Worm (Caenorhabditis elegans) whole organism, late embryonic: Measurements from ENCODE around the gene T05A7.1.

Source experiments
- C38D4.7 ChIP-seq: fragments of 200-800 bp; sonication (Bioruptor generic); optimal IDR thresholded peaks from 2 replicates; lab custom pipeline; 2018; ENCODE audit warnings: mild to moderate bottlenecking, missing genetic modification characterization, moderate library complexity, missing compliant biosample characterization
- F13H6.1 ChIP-seq: sonication (generic microtip); optimal IDR thresholded peaks from 2 replicates; lab custom pipeline; 2016; ENCODE audit warnings: missing genetic modification characterization, missing compliant biosample characterization
- K02D7.2 ChIP-seq: sonication (generic microtip); optimal IDR thresholded peaks from 2 replicates; lab custom pipeline; 2017; ENCODE audit warnings: mild to moderate bottlenecking, missing genetic modification characterization, missing compliant biosample characterization
- K09A11.1 ChIP-seq: sonication (generic microtip); optimal IDR thresholded peaks from 2 replicates; lab custom pipeline; 2017; ENCODE audit warnings: antibody characterized with exemption, mild to moderate bottlenecking, missing genetic modification characterization, missing compliant biosample characterization; ENCODE audit not compliant: insufficient read depth
- T23F11.4 ChIP-seq: fragments of 200-800 bp; sonication (Bioruptor generic); optimal IDR thresholded peaks from 2 replicates; lab custom pipeline; 2018; ENCODE audit warnings: mild to moderate bottlenecking, missing genetic modification characterization, missing compliant biosample characterization
- Y22D7AL.16 ChIP-seq: sonication (generic microtip); optimal IDR thresholded peaks from 2 replicates; lab custom pipeline; 2016; ENCODE audit warnings: missing genetic modification characterization, missing compliant biosample characterization
- ahr-1 ChIP-seq: sonication (generic microtip); optimal IDR thresholded peaks from 2 replicates; lab custom pipeline; 2016; ENCODE audit warnings: missing genetic modification characterization, missing compliant biosample characterization
- ceh-14 ChIP-seq: sonication (generic microtip); optimal IDR thresholded peaks from 2 replicates; lab custom pipeline; 2016; ENCODE audit warnings: missing genotype, missing genetic modification characterization, missing compliant biosample characterization
- ceh-18 ChIP-seq: sonication (generic microtip); optimal IDR thresholded peaks from 2 replicates; lab custom pipeline; 2016; ENCODE audit warnings: missing genetic modification characterization, missing compliant biosample characterization
- ceh-24 ChIP-seq: sonication (generic microtip); optimal IDR thresholded peaks from 2 replicates; lab custom pipeline; 2016; ENCODE audit warnings: mild to moderate bottlenecking, missing genetic modification characterization, missing compliant biosample characterization
- ceh-31 ChIP-seq: sonication (generic microtip); optimal IDR thresholded peaks from 2 replicates; lab custom pipeline; 2016; ENCODE audit warnings: missing genetic modification characterization, missing compliant biosample characterization
- ceh-48 ChIP-seq: sonication (generic microtip); optimal IDR thresholded peaks from 2 replicates; lab custom pipeline; 2016; ENCODE audit warnings: missing genetic modification characterization, inconsistent platforms, missing compliant biosample characterization
- dmd-4 ChIP-seq: sonication (generic microtip); optimal IDR thresholded peaks from 2 replicates; lab custom pipeline; 2016; ENCODE audit warnings: borderline replicate concordance, missing genetic modification characterization, missing compliant biosample characterization
- elt-2 ChIP-seq: sonication (generic microtip); optimal IDR thresholded peaks from 2 replicates; lab custom pipeline; 2016; ENCODE audit warnings: missing genetic modification reagents, missing genetic modification characterization, missing compliant biosample characterization
- elt-4 ChIP-seq: sonication (generic microtip); optimal IDR thresholded peaks from 2 replicates; lab custom pipeline; 2016; ENCODE audit warnings: missing genetic modification characterization, missing compliant biosample characterization
- eyg-1 ChIP-seq: sonication (generic microtip); optimal IDR thresholded peaks from 2 replicates; lab custom pipeline; 2016; ENCODE audit warnings: missing genotype, missing genetic modification characterization, missing compliant biosample characterization
- fkh-6 ChIP-seq: sonication (generic microtip); optimal IDR thresholded peaks from 2 replicates; lab custom pipeline; 2016; ENCODE audit warnings: missing genetic modification characterization, missing compliant biosample characterization
- hlh-13 ChIP-seq: fragments of 200-800 bp; sonication (Bioruptor generic); optimal IDR thresholded peaks from 2 replicates; lab custom pipeline; 2018; ENCODE audit warnings: mild to moderate bottlenecking, missing genetic modification characterization, missing compliant biosample characterization
- hlh-30 ChIP-seq: sonication (generic microtip); optimal IDR thresholded peaks from 2 replicates; lab custom pipeline; 2017; ENCODE audit warnings: antibody characterized with exemption, missing genetic modification characterization, missing compliant biosample characterization; ENCODE audit not compliant: insufficient read depth
- hlh-6 ChIP-seq: sonication (generic microtip); optimal IDR thresholded peaks from 2 replicates; lab custom pipeline; 2016; ENCODE audit warnings: missing genotype, missing genetic modification characterization, missing compliant biosample characterization
- hlh-8 ChIP-seq: sonication (generic microtip); optimal IDR thresholded peaks from 2 replicates; lab custom pipeline; 2016; ENCODE audit warnings: missing genotype, missing genetic modification characterization, missing compliant biosample characterization
- lim-6 ChIP-seq: sonication (generic microtip); optimal IDR thresholded peaks from 2 replicates; lab custom pipeline; 2016; ENCODE audit warnings: missing genetic modification characterization, missing compliant biosample characterization
- mec-3 ChIP-seq: sonication (generic microtip); optimal IDR thresholded peaks from 2 replicates; lab custom pipeline; 2016; ENCODE audit warnings: borderline replicate concordance, missing genetic modification characterization, missing compliant biosample characterization
- nfya-1 ChIP-seq: sonication (generic microtip); optimal IDR thresholded peaks from 2 replicates; lab custom pipeline; 2017; ENCODE audit warnings: missing genetic modification characterization, mild to moderate bottlenecking, missing compliant biosample characterization, antibody characterized with exemption, moderate library complexity
- nhr-11 ChIP-seq: fragments of 150-350 bp; optimal IDR thresholded peaks from 2 replicates; lab custom pipeline; 2014; ENCODE audit warnings: missing biosample characterization, missing genetic modification characterization
- nhr-232 ChIP-seq: sonication (generic microtip); optimal IDR thresholded peaks from 2 replicates; lab custom pipeline; 2016; ENCODE audit warnings: missing genetic modification characterization, missing compliant biosample characterization
- npax-4 ChIP-seq: sonication (generic microtip); optimal IDR thresholded peaks from 2 replicates; lab custom pipeline; 2016; ENCODE audit warnings: missing genetic modification characterization, missing compliant biosample characterization
- odd-2 ChIP-seq: sonication (generic microtip); optimal IDR thresholded peaks from 2 replicates; lab custom pipeline; 2017; ENCODE audit warnings: antibody characterized with exemption, mild to moderate bottlenecking, missing genetic modification characterization, missing compliant biosample characterization
- pag-3 ChIP-seq: sonication (generic microtip); optimal IDR thresholded peaks from 2 replicates; lab custom pipeline; 2016; ENCODE audit warnings: missing compliant biosample characterization, missing genetic modification characterization, borderline replicate concordance
- pha-2 ChIP-seq: sonication (generic microtip); optimal IDR thresholded peaks from 2 replicates; lab custom pipeline; 2017; ENCODE audit warnings: mild to moderate bottlenecking, missing genetic modification characterization, missing compliant biosample characterization
- pqm-1 ChIP-seq: sonication (generic microtip); optimal IDR thresholded peaks from 2 replicates; lab custom pipeline; 2016; ENCODE audit warnings: missing genetic modification characterization, missing compliant biosample characterization
- pros-1 ChIP-seq: fragments of 150-350 bp; optimal IDR thresholded peaks from 2 replicates; lab custom pipeline; 2014; ENCODE audit warnings: missing biosample characterization, missing genetic modification reagents, missing genetic modification characterization
- ref-2 ChIP-seq: sonication (generic microtip); optimal IDR thresholded peaks from 2 replicates; lab custom pipeline; 2016; ENCODE audit warnings: missing genetic modification characterization, missing compliant biosample characterization
- rnt-1 ChIP-seq: sonication (generic microtip); optimal IDR thresholded peaks from 2 replicates; lab custom pipeline; 2016; ENCODE audit warnings: missing genetic modification characterization, missing compliant biosample characterization
- sox-2 ChIP-seq: fragments of 200-800 bp; sonication (Bioruptor generic); IDR thresholded peaks from 2 replicates; pipeline ENCODE4 v1.3.6; 2022; ENCODE audit warnings: missing genetic modification reagents, missing genetic modification characterization, missing compliant biosample characterization
- syd-9 ChIP-seq: sonication (generic microtip); optimal IDR thresholded peaks from 2 replicates; lab custom pipeline; 2016; ENCODE audit warnings: mild to moderate bottlenecking, missing genetic modification characterization, moderate library complexity, missing compliant biosample characterization
- tbx-2 ChIP-seq: sonication (generic microtip); optimal IDR thresholded peaks from 2 replicates; lab custom pipeline; 2016; ENCODE audit warnings: missing genetic modification characterization, missing compliant biosample characterization
- unc-42 ChIP-seq: sonication (generic microtip); optimal IDR thresholded peaks from 2 replicates; lab custom pipeline; 2016; ENCODE audit warnings: missing genotype, missing genetic modification characterization, missing compliant biosample characterization
- zip-5 ChIP-seq: sonication (generic microtip); optimal IDR thresholded peaks from 2 replicates; lab custom pipeline; 2016; ENCODE audit warnings: missing genetic modification characterization, missing compliant biosample characterization

T05A7.1 gene

DNA sequence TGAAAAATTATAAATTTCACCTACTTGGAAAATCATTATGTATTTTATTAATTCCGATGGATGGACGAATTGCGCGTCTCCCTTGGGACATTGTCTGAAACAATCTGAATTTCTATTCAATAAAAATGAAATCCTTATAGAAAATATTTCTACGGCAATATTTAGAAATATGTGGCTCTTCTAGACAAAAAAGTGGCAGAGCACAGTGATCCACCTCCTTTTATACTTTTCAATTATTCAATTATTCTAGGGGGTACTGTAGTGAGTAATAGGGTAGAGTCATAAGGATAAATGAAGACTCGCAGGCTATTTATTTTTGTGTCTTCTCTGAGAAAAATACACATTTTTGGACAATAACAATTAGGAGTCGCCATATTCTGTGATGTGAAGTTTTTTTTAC lies 14.8 kb upstream of the T05A7.1 start, which contains the start of gene T05A7.12:
T05A7.12 (minus strand) TSS at position 101 of the 400 bp plus-strand sequence.
- TF ChIP-seq Y22D7AL.16 (tag; lab: Kevin White, UChicago) (no peak), nhr-11 (tag; lab: Kevin White, UChicago) (no peak), nhr-232 (tag; lab: Kevin White, UChicago) (no peak)

DNA sequence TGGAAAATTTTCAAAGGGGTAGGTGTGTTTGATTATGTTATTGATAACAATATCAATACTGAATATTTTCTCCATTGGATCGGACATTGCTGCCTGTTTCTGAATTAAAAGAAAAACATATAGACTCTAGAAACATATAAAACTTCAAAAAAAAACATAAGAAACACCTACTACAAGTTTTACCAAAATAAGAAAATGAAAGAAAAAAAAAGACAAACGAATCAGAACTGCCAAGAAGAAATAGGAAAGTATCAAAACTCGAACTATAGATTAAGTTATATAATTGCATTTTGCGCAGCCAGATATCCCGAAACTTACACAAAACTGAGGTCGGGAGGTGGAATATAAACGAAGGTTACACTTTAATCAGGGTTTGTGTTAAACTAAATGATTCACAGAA lies 12.7 kb upstream of the T05A7.1 start, which contains the start of gene T05A7.11:
T05A7.11 (minus strand) TSS at position 101 of the 400 bp plus-strand sequence.
- no peak for TF ChIP-seq dmd-4
- TF ChIP-seq mec-3 = no peak
- no peak for TF ChIP-seq hlh-13 (GFP tag; lab: Kevin White, UChicago)
- no peak for TF ChIP-seq hlh-6 (tag; lab: Kevin White, UChicago)
- TF ChIP-seq zip-5 = no peak
- no peak for TF ChIP-seq pros-1 (tag; lab: Kevin White, UChicago)
- TF ChIP-seq, all 69 proteins: peak for 0

DNA sequence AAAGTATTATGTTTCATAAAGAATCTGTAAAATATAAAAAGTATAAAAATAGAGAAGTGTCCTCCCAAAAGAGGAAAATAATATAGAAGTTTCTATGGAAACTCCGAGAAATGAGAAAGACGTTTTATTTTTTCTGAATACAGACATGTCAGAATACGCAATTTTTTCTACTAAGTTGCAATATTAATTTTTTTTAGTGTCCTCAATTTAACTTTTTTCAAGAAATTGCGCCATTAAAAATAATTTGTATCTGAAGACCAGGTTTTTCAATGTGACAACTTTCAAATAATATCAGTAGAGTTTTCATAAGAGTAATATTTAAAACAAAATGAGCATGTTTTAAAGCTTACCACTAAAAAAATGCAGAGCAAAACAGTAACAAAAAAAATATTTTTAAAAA lies 10.4 kb upstream of the T05A7.1 start, which contains the start of gene fut-5:
fut-5 (minus strand) TSS at position 101 of the 400 bp plus-strand sequence.
- TF ChIP-seq ceh-31 = no peak
- no peak for TF ChIP-seq ceh-24 (tag; lab: Kevin White, UChicago)
- no peak for TF ChIP-seq fkh-6 (tag; lab: Kevin White, UChicago)
- no peak for TF ChIP-seq T23F11.4
- no peak for TF ChIP-seq elt-4 (tag; lab: Kevin White, UChicago)
- TF ChIP-seq tbx-2 = no peak
- TF ChIP-seq C38D4.7 (GFP tag; lab: Kevin White, UChicago) = no peak
- TF ChIP-seq npax-4 (tag; lab: Kevin White, UChicago) = no peak
- no peak for TF ChIP-seq nfya-1 (tag; lab: Kevin White, UChicago)
- TF ChIP-seq pha-2 (tag; lab: Kevin White, UChicago) = no peak
- no peak for TF ChIP-seq odd-2 (tag; lab: Kevin White, UChicago)

DNA sequence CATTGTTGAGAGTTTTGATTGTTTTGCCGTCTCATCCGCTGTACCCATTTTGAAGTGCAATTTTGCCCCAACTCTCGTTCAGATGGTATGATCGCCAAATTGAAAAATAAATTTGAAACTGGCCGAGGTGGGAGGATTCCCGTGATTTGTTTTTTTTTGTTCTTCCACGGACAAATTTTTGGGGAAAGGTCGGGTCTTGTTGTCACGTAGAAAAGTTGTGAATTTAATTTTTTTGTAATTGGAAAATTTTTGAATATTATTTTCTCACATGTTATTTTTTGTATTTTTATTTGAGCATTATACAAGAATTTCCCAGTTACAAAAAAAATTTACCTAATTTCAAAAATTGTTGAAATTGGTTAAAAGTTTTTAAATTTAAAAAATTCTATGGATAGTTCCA lies 6.3 kb upstream of the T05A7.1 start, which contains the start of gene T05A7.6:
T05A7.6 (minus strand) TSS at position 101 of the 400 bp plus-strand sequence.
- TF ChIP-seq F13H6.1 (tag; lab: Kevin White, UChicago) (no peak), zip-5 (no peak), odd-2 (tag; lab: Kevin White, UChicago) (no peak), lim-6 (no peak), tbx-2 (no peak), hlh-30 (tag; lab: Kevin White, UChicago) (no peak), ref-2 (no peak), pqm-1 (tag; lab: Kevin White, UChicago) (no peak), pros-1 (tag; lab: Kevin White, UChicago) (no peak), pag-3 (tag; lab: Kevin White, UChicago) (no peak)

DNA sequence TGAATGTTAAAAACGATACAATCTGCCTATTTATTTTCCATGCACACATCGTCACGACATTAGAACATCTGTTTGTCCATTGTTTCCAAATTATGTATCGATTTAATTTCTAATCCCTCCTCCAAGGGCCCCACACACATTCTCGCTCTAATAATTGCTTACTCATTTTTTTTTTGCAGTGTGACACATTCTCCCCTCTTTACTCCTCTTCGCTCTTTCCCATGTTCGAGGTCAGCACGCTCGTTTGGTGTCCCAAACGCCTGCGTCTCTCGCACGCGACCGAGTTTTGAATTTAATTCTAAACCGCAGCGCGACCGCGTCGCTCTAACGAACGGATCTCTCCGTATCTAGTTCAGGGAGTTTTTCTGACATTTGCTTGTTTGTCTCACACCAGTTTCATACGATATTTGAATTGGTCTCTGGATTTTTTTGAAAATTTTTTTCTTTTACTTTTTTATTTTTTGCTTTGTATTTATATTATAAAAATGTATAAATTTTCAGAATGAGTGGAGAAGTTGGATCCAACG lies 5.4 kb upstream of the T05A7.1 start, which contains the start of the genes clec-140 and hmg-11:
clec-140 (plus strand) TSS at position 477 of the 527 bp plus-strand sequence.
hmg-11 (plus strand) TSS at position 502 of the 527 bp plus-strand sequence.
- TF ChIP-seq ceh-48 (tag; lab: Kevin White, UChicago) = peak; percentile 39
- peak; percentile 33; the same call in 1 of the 2 replicates for TF ChIP-seq sox-2
- TF ChIP-seq syd-9 (tag; lab: Kevin White, UChicago) = peak; percentile 37
- TF ChIP-seq hlh-13 (GFP tag; lab: Kevin White, UChicago) = no peak
- no peak for TF ChIP-seq C38D4.7 (GFP tag; lab: Kevin White, UChicago)
- TF ChIP-seq ceh-18 (tag; lab: Kevin White, UChicago) = peak; percentile 17
- peak; percentile 71 for TF ChIP-seq tbx-2
- peak; percentile 57 for TF ChIP-seq ref-2
- TF ChIP-seq K02D7.2 = no peak
- peak; percentile 63 for TF ChIP-seq ceh-31
- peak; percentile 54 for TF ChIP-seq hlh-30 (tag; lab: Kevin White, UChicago)
- TF ChIP-seq nfya-1 (tag; lab: Kevin White, UChicago) = peak; percentile 64
- no peak for TF ChIP-seq Y22D7AL.16 (tag; lab: Kevin White, UChicago)
- peak; percentile 31 for TF ChIP-seq lim-6
- peak; percentile 68 for TF ChIP-seq rnt-1
- no peak for TF ChIP-seq ahr-1 (tag; lab: Kevin White, UChicago)
- peak; percentile 12 for TF ChIP-seq eyg-1 (tag; lab: Kevin White, UChicago)
- TF ChIP-seq nhr-11 (tag; lab: Kevin White, UChicago) = no peak
- peak; percentile 43 for TF ChIP-seq elt-2 (tag; lab: Kevin White, UChicago)
- TF ChIP-seq hlh-8 = peak; percentile 52
- no peak for TF ChIP-seq pha-2 (tag; lab: Kevin White, UChicago)
- no peak for TF ChIP-seq K09A11.1 (tag; lab: Kevin White, UChicago)
- TF ChIP-seq ceh-14 (tag; lab: Kevin White, UChicago) = peak; percentile 63
- TF ChIP-seq unc-42 = peak; percentile 93
